Worm (Caenorhabditis elegans) whole organism, L3 larva: ENCODE results near the gene ifas-1.

Experiments
- ZK546.5 ChIP-seq: sonication (generic microtip); optimal IDR thresholded peaks from 2 replicates; lab custom pipeline; 2017; ENCODE audit warnings: missing biosample characterization, missing genetic modification characterization
- aly-2 ChIP-seq: fragments of 150-350 bp; optimal IDR thresholded peaks from 2 replicates; lab custom pipeline; 2014; ENCODE audit warnings: missing biosample characterization, missing genetic modification characterization
- ama-1 ChIP-seq: fragments of 150-350 bp; optimal IDR thresholded peaks from 2 replicates; lab custom pipeline; 2018
- ceh-16 ChIP-seq: sonication (generic microtip); optimal IDR thresholded peaks from 2 replicates; lab custom pipeline; 2017; ENCODE audit warnings: missing biosample characterization, missing genetic modification characterization
- ceh-28 ChIP-seq: fragments of 150-350 bp; optimal IDR thresholded peaks from 2 replicates; lab custom pipeline; 2014; ENCODE audit warnings: missing biosample characterization, missing genetic modification reagents, missing genetic modification characterization
- ceh-82 ChIP-seq: fragments of 150-350 bp; optimal IDR thresholded peaks from 2 replicates; lab custom pipeline; 2014; ENCODE audit warnings: missing biosample characterization, missing genetic modification characterization
- daf-12 ChIP-seq: fragments of 150-350 bp; optimal IDR thresholded peaks from 2 replicates; lab custom pipeline; 2014; ENCODE audit warnings: missing biosample characterization, missing genetic modification reagents, missing genetic modification characterization
- egl-27 ChIP-seq: sonication (generic microtip); optimal IDR thresholded peaks from 4 replicates; lab custom pipeline; 2017; ENCODE audit warnings: missing biosample characterization, missing genetic modification reagents, missing genetic modification characterization
- egl-5 ChIP-seq: fragments of 150-350 bp; optimal IDR thresholded peaks from 2 replicates; lab custom pipeline; 2017; ENCODE audit warnings: missing biosample characterization, missing genetic modification reagents, missing genetic modification characterization, inconsistent platforms
- elt-1 ChIP-seq: fragments of 150-350 bp; optimal IDR thresholded peaks from 2 replicates; lab custom pipeline; 2014; ENCODE audit warnings: missing biosample characterization, missing genetic modification characterization
- elt-2 ChIP-seq: sonication (generic microtip); optimal IDR thresholded peaks from 2 replicates; lab custom pipeline; 2016; ENCODE audit warnings: missing genetic modification reagents, mild to moderate bottlenecking, missing genetic modification characterization, missing compliant biosample characterization
- elt-3 ChIP-seq, 3 experiments: fragments of 150-350 bp in 1 of 3; sonication (generic microtip) in 2 of 3; optimal IDR thresholded peaks; 2 replicates in 2 of 3; 4 replicates in 1 of 3; lab custom pipeline; 2014 to 2017; ENCODE audit warnings: missing biosample characterization in 3 of 3, missing genetic modification characterization in 3 of 3
- eor-1 ChIP-seq, 2 experiments: fragments of 150-350 bp; optimal IDR thresholded peaks; 2 replicates each; lab custom pipeline; 2014 to 2018; ENCODE audit warnings: missing biosample characterization in 2 of 2, missing genetic modification characterization in 2 of 2
- fkh-2 ChIP-seq: fragments of 150-350 bp; optimal IDR thresholded peaks from 2 replicates; lab custom pipeline; 2014; ENCODE audit warnings: missing biosample characterization, missing genetic modification reagents, missing genetic modification characterization
- hmg-11 ChIP-seq: sonication (generic microtip); optimal IDR thresholded peaks from 2 replicates; lab custom pipeline; 2016; ENCODE audit warnings: missing genetic modification characterization, missing compliant biosample characterization
- jun-1 ChIP-seq: fragments of 150-350 bp; optimal IDR thresholded peaks from 2 replicates; lab custom pipeline; 2014; ENCODE audit warnings: missing biosample characterization, missing genetic modification reagents, missing genetic modification characterization
- lin-15B ChIP-seq: fragments of 150-350 bp; optimal IDR thresholded peaks from 2 replicates; lab custom pipeline; 2014; ENCODE audit warnings: missing biosample characterization, missing genetic modification characterization
- lsy-12 ChIP-seq: sonication (generic microtip); optimal IDR thresholded peaks from 2 replicates; lab custom pipeline; 2016; ENCODE audit warnings: mild to moderate bottlenecking, missing genetic modification characterization, missing compliant biosample characterization
- mml-1 ChIP-seq: fragments of 150-350 bp; sonication (generic microtip); optimal IDR thresholded peaks from 3 replicates; lab custom pipeline; 2014; ENCODE audit warnings: missing biosample characterization, missing genetic modification characterization
- nhr-12 ChIP-seq: fragments of 150-350 bp; optimal IDR thresholded peaks from 2 replicates; lab custom pipeline; 2014; ENCODE audit warnings: missing biosample characterization, missing genetic modification characterization
- nhr-23 ChIP-seq: fragments of 150-350 bp; optimal IDR thresholded peaks from 2 replicates; lab custom pipeline; 2014; ENCODE audit warnings: missing biosample characterization, missing genetic modification reagents, missing genetic modification characterization
- nhr-25 ChIP-seq: sonication (generic microtip); optimal IDR thresholded peaks from 2 replicates; lab custom pipeline; 2017; ENCODE audit warnings: missing biosample characterization, missing genetic modification characterization
- nhr-28 ChIP-seq: fragments of 150-350 bp; optimal IDR thresholded peaks from 2 replicates; lab custom pipeline; 2014; ENCODE audit warnings: missing biosample characterization, missing genetic modification characterization
- nhr-43 ChIP-seq: sonication (generic microtip); optimal IDR thresholded peaks from 2 replicates; lab custom pipeline; 2016; ENCODE audit warnings: mild to moderate bottlenecking, missing genetic modification characterization, missing compliant biosample characterization; ENCODE audit not compliant: poor library complexity, severe bottlenecking
- nhr-76 ChIP-seq: fragments of 150-350 bp; sonication (generic microtip); optimal IDR thresholded peaks from 5 replicates; lab custom pipeline; 2014; ENCODE audit warnings: missing biosample characterization, missing genetic modification characterization
- nhr-77 ChIP-seq: fragments of 150-350 bp; optimal IDR thresholded peaks from 2 replicates; lab custom pipeline; 2014; ENCODE audit warnings: missing biosample characterization, missing genetic modification characterization
- pha-4 ChIP-seq: fragments of 150-350 bp; optimal IDR thresholded peaks from 2 replicates; lab custom pipeline; 2014; ENCODE audit warnings: missing biosample characterization, missing genetic modification reagents, missing genetic modification characterization
- pqm-1 ChIP-seq: fragments of 150-350 bp; optimal IDR thresholded peaks from 2 replicates; lab custom pipeline; 2017; ENCODE audit warnings: missing biosample characterization, missing genetic modification characterization, inconsistent platforms
- sea-2 ChIP-seq: fragments of 150-350 bp; sonication (generic microtip); optimal IDR thresholded peaks from 4 replicates; lab custom pipeline; 2014; ENCODE audit warnings: missing biosample characterization, missing genetic modification reagents, missing genetic modification characterization
- skn-1 ChIP-seq: fragments of 150-350 bp; optimal IDR thresholded peaks from 2 replicates; lab custom pipeline; 2014; ENCODE audit warnings: missing biosample characterization, missing genetic modification characterization
- snpc-4 ChIP-seq: fragments of 150-350 bp; optimal IDR thresholded peaks from 2 replicates; lab custom pipeline; 2014; ENCODE audit warnings: missing biosample characterization, missing genetic modification characterization
- tbx-2 ChIP-seq: sonication (generic microtip); optimal IDR thresholded peaks from 2 replicates; lab custom pipeline; 2016; ENCODE audit warnings: mild to moderate bottlenecking, missing genetic modification characterization, missing compliant biosample characterization
- unc-62 ChIP-seq: fragments of 150-350 bp; sonication (generic microtip); optimal IDR thresholded peaks from 4 replicates; lab custom pipeline; 2014; ENCODE audit warnings: missing biosample characterization, missing genetic modification reagents, missing genetic modification characterization
- zag-1 ChIP-seq: fragments of 150-350 bp; optimal IDR thresholded peaks from 2 replicates; lab custom pipeline; 2014; ENCODE audit warnings: missing biosample characterization, missing genetic modification characterization
- ztf-11 ChIP-seq: fragments of 150-350 bp; optimal IDR thresholded peaks from 2 replicates; lab custom pipeline; 2014; ENCODE audit warnings: missing biosample characterization, missing genetic modification characterization

Gene ifas-1

ce11 chrII:3688333-3688732 is at the start of gene ifas-1:
TSS of gene ifas-1 (minus strand) at chrII:3688719.
- TF ChIP-seq jun-1 (no peak), nhr-77 (tag; lab: Kevin White, UChicago) (no peak)

ce11 chrII:3736893-3737375 is 48.4 kb upstream of the ifas-1 start, which contains the start of gene F12E12.6:
TSS of gene F12E12.6 (minus strand) at chrII:3736943.
- TF ChIP-seq pha-4 (tag; lab: Kevin White, UChicago) = no peak
- no peak for TF ChIP-seq nhr-43 (tag; lab: Kevin White, UChicago)
- TF ChIP-seq tbx-2 = no peak
- TF ChIP-seq nhr-12 (tag; lab: Kevin White, UChicago) = no peak
- TF ChIP-seq ama-1 (lab: Kevin White, UChicago) = no peak
- no peak for TF ChIP-seq pqm-1
- no peak for TF ChIP-seq lsy-12 (tag; lab: Kevin White, UChicago)
- TF ChIP-seq daf-12 = no peak
- TF ChIP-seq snpc-4 (tag; lab: Kevin White, UChicago) = no peak
- TF ChIP-seq nhr-76 (tag; lab: Kevin White, UChicago) = no peak
- no peak for TF ChIP-seq elt-1 (tag; lab: Kevin White, UChicago)
- no peak for TF ChIP-seq ceh-16 (tag; lab: Kevin White, UChicago)
- TF ChIP-seq unc-62 = no peak
- TF ChIP-seq elt-2 = no peak
- TF ChIP-seq nhr-23 (tag; lab: Kevin White, UChicago) = no peak
- TF ChIP-seq elt-3 (tag; optimal IDR thresholded peaks at IDR 0.05; lab: Kevin White, UChicago) = no peak
- TF ChIP-seq ztf-11 (tag; lab: Kevin White, UChicago) = no peak
- TF ChIP-seq nhr-28 (tag; lab: Kevin White, UChicago) = no peak
- TF ChIP-seq skn-1 (tag; lab: Kevin White, UChicago) = no peak
- TF ChIP-seq lin-15B (tag; lab: Kevin White, UChicago) = no peak

- TF ChIP-seq elt-3 (tag; optimal IDR thresholded peaks at IDR 0.05; lab: Kevin White, UChicago) = no peak
- TF ChIP-seq zag-1 (tag; lab: Kevin White, UChicago) = no peak
- no peak for TF ChIP-seq sea-2 (GFP tag; lab: Kevin White, UChicago)
- no peak for TF ChIP-seq fkh-2 (tag; lab: Kevin White, UChicago)
- TF ChIP-seq lin-15B (tag; lab: Kevin White, UChicago) = no peak
- no peak for TF ChIP-seq eor-1 (tag; optimal IDR thresholded peaks at IDR 0.05; lab: Kevin White, UChicago)
- TF ChIP-seq mml-1 (tag; lab: Kevin White, UChicago) = no peak
- no peak for TF ChIP-seq ama-1 (lab: Kevin White, UChicago)
- TF ChIP-seq elt-1 (tag; lab: Kevin White, UChicago) = no peak
- no peak for TF ChIP-seq egl-27 (tag; lab: Kevin White, UChicago)
- TF ChIP-seq pqm-1 = no peak
- TF ChIP-seq ZK546.5 (tag; lab: Kevin White, UChicago) = no peak
- TF ChIP-seq ceh-28 (tag; lab: Kevin White, UChicago) = no peak
- no peak for TF ChIP-seq aly-2 (tag; lab: Kevin White, UChicago)
- TF ChIP-seq daf-12 = no peak
- TF ChIP-seq skn-1 (tag; lab: Kevin White, UChicago) = no peak
Observed at ce11 chrII:3731723-3732122, 43.2 kb upstream of the ifas-1 start, which contains the start of the genes sdz-12 and bath-31. TSS of gene sdz-12 (minus strand) at chrII:3731823. TSS of gene bath-31 (plus strand) at chrII:3731973.

- no peak for TF ChIP-seq elt-3 (tag; optimal IDR thresholded peaks at IDR 0.05; lab: Kevin White, UChicago)
Observed at ce11 chrII:3727996-3728395, 39.5 kb upstream of the ifas-1 start, which contains the start of gene C46E10.8. TSS of gene C46E10.8 (minus strand) at chrII:3728096.

ce11 chrII:3724175-3724715 is 35.7 kb upstream of the ifas-1 start, which contains the start of gene C46E10.1:
TSS of gene C46E10.1 (plus strand) at chrII:3724225.
- TF ChIP-seq nhr-12 (tag; lab: Kevin White, UChicago) (no peak), hmg-11 (tag; lab: Kevin White, UChicago) (no peak), tbx-2 (no peak), ama-1 (lab: Kevin White, UChicago) (no peak), nhr-25 (no peak), nhr-76 (tag; lab: Kevin White, UChicago) (no peak), ZK546.5 (tag; lab: Kevin White, UChicago) (no peak), ceh-82 (no peak), egl-5 (no peak), aly-2 (tag; lab: Kevin White, UChicago) (no peak), ceh-28 (tag; lab: Kevin White, UChicago) (no peak), pqm-1 (no peak)
